Worm (Caenorhabditis elegans): ENCODE results near the gene ZK637.15.

The ZK637.15 gene

DNA sequence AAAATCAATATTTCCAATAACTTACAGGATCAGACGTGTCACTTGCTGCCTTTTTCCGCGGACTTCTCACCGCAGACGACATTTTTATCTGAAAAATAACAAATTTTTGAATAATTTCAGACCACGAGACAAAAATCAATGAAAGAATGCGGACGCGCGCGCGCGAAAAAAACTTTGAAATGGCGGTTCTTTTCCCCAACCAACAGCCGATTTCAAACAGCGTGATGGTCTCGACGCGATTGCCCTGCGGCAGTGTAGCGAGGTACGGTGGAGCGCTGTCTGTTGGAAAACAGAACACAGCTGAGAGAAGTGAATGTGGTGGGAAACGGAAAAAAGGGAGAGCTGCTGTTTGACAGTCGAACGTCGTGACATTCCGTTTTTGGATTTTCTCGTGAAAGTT, 15.8 kb upstream of the ZK637.15 start, which contains the start of gene lin-9 (continued):
- TF ChIP-seq ama-1 (optimal IDR thresholded peaks at IDR 0.05) (peak; percentile 68), elt-3 (tag; optimal IDR thresholded peaks at IDR 0.05) (no peak), C34F6.9 (tag; optimal IDR thresholded peaks at IDR 0.05) (peak; percentile 97), gmeb-1 (tag; optimal IDR thresholded peaks at IDR 0.05) (peak; percentile 97), dmd-4 (tag; optimal IDR thresholded peaks at IDR 0.05) (no peak), blmp-1 (tag; optimal IDR thresholded peaks at IDR 0.05; ENCODE audit: insufficient read depth) (peak; percentile 81), lin-13 (GFP tag; optimal IDR thresholded peaks at IDR 0.05) (peak; percentile 97), peb-1 (tag; optimal IDR thresholded peaks at IDR 0.05) (no peak), zag-1 (tag; optimal IDR thresholded peaks at IDR 0.05) (peak; percentile 83), mbf-1 (tag; optimal IDR thresholded peaks at IDR 0.05) (no peak), elt-1 (tag; optimal IDR thresholded peaks at IDR 0.05) (no peak), nhr-77 (tag; optimal IDR thresholded peaks at IDR 0.05) (peak; percentile 54), sem-4 (tag; optimal IDR thresholded peaks at IDR 0.05) (peak; percentile 91), nhr-129 (tag; optimal IDR thresholded peaks at IDR 0.05) (peak; percentile 87)

DNA sequence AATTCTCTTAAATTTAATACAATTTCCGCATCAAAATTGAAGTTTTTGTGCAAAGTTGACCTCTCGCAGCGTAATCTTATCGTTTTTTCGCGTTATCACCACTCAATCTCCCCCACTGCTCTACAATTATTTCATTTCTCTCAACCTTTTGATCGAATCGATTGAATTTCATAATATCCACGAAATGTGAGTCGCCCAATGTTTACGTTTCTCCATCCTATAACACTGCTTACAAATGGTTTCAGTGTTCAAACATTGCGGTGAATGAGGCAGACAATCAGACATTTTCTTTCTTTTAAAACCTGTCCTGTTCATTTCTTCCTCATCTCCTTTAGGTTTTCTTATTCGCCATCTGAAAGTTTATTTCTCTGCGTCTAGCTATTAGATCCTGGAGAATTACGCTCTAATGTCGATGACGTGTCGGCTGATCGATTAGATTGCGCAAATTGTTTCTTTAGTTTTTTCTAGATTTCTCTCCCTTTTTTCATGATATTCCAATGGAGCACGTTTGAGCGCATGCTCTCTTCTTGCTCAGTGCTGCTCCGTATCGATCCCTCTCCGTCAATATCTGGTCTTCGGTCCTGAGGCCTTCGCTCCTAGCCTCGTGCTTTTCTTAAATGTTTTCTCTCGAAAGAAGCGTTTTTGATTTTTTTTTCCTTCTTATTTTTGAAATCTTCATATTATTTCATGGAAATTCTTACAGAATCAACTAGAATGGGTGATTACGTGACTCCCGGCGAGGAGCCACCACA, 14.8 kb upstream of the ZK637.15 start, which contains the start of gene unc-32:
Gene unc-32 (plus strand): TSS at position 702 of the 752 bp plus-strand sequence.
- TF ChIP-seq C34F6.9 (tag; optimal IDR thresholded peaks at IDR 0.05): peak; percentile 89
- TF ChIP-seq fos-1 (tag; optimal IDR thresholded peaks at IDR 0.05): peak; percentile 6
- TF ChIP-seq unc-55 (GFP tag; optimal IDR thresholded peaks at IDR 0.05): peak; percentile 70
- TF ChIP-seq lin-13 (GFP tag; optimal IDR thresholded peaks at IDR 0.05): peak; percentile 52
- no peak for TF ChIP-seq peb-1 (tag; optimal IDR thresholded peaks at IDR 0.05)
- peak; percentile 29 for TF ChIP-seq egl-27 (tag; optimal IDR thresholded peaks at IDR 0.05)
- no peak for TF ChIP-seq nhr-6 (tag; optimal IDR thresholded peaks at IDR 0.05)
- no peak for TF ChIP-seq nhr-25 (tag; optimal IDR thresholded peaks at IDR 0.05)
- no peak for TF ChIP-seq R02D3.7 (tag; optimal IDR thresholded peaks at IDR 0.05)
- no peak for TF ChIP-seq F13H6.1 (tag; optimal IDR thresholded peaks at IDR 0.05)
- TF ChIP-seq sma-9 (GFP tag; optimal IDR thresholded peaks at IDR 0.05): peak; percentile 16
- no peak for TF ChIP-seq sma-9 (tag; optimal IDR thresholded peaks at IDR 0.05)
- no peak for TF ChIP-seq nhr-23 (tag; optimal IDR thresholded peaks at IDR 0.05)
- TF ChIP-seq lsy-2 (tag; optimal IDR thresholded peaks at IDR 0.05): peak; percentile 34 to 83
- no peak for TF ChIP-seq ceh-82 (tag; optimal IDR thresholded peaks at IDR 0.05)
- peak; percentile 83 for TF ChIP-seq zag-1 (tag; optimal IDR thresholded peaks at IDR 0.05)
- peak; percentile 94 for TF ChIP-seq crh-2 (tag; optimal IDR thresholded peaks at IDR 0.05)
- peak; percentile 62 for TF ChIP-seq nhr-129 (tag; optimal IDR thresholded peaks at IDR 0.05)
- no peak for TF ChIP-seq elt-1 (tag; optimal IDR thresholded peaks at IDR 0.05)
- TF ChIP-seq lin-11 (tag; optimal IDR thresholded peaks at IDR 0.05): peak; percentile 66
- peak in 1 of 2 experiments; percentile 69 for TF ChIP-seq mdl-1 (tag; optimal IDR thresholded peaks at IDR 0.05)
- TF ChIP-seq aly-2 (tag; optimal IDR thresholded peaks at IDR 0.05): no peak
- TF ChIP-seq nhr-237 (tag; optimal IDR thresholded peaks at IDR 0.05): no peak

DNA sequence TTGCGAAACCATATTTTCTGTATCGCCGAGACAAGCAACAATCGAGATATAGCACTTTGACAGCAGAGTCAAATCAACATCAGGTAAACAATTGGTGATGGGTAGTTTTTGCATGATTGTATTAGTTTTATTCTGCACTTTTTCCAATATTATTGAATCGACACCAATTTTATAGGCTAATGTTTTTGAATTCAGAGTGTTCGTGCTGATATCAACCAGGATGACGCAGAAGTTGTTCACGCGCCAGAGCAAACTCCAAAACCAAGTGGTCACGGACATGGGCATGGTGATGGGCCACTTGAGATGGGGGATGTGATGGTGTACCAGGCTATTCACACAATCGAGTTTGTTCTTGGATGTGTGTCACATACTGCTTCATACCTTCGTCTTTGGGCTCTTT, 9.7 kb upstream of the ZK637.15 start:
- TF ChIP-seq elt-1 (tag; optimal IDR thresholded peaks at IDR 0.05) (no peak), nhr-77 (tag; optimal IDR thresholded peaks at IDR 0.05) (no peak), C34F6.9 (tag; optimal IDR thresholded peaks at IDR 0.05) (no peak), elt-3 (tag; optimal IDR thresholded peaks at IDR 0.05) (no peak), nhr-10 (tag; optimal IDR thresholded peaks at IDR 0.05) (no peak), crh-2 (tag; optimal IDR thresholded peaks at IDR 0.05) (no peak)

DNA sequence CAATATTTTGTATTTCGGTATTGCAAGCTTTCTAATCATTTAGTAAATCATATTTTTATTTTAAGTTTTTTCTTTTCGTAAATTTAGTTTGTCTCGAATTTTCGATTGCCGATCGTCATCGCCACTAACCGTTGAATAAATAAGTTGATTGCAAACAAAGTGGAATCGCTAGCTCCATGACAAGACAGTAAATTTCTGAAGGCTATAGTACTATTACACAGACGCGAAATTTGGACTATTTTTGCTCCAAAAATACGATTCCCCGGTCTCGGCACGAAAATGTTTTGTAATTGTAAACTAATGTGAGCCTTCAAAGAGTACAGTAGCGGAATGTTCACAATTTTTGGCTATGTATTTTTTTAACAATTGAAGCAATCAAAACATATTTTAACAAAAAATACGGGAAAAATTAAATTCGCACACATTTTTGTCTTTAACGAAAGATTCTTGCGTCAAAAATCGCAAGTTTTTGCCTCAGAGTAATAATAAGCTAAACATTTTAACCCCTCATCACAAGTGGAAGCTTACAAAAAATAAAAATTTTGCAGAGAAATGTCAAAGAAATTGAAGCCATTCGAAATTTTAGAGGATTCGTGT, 8.2 kb upstream of the ZK637.15 start, which contains the start of gene tpk-1:
Gene tpk-1 (plus strand): TSS at position 547 of the 597 bp plus-strand sequence.
- TF ChIP-seq lsy-2 (tag; optimal IDR thresholded peaks at IDR 0.05): peak in 1 of 2 experiments; percentile 24
- TF ChIP-seq ceh-82 (tag; optimal IDR thresholded peaks at IDR 0.05): no peak

DNA sequence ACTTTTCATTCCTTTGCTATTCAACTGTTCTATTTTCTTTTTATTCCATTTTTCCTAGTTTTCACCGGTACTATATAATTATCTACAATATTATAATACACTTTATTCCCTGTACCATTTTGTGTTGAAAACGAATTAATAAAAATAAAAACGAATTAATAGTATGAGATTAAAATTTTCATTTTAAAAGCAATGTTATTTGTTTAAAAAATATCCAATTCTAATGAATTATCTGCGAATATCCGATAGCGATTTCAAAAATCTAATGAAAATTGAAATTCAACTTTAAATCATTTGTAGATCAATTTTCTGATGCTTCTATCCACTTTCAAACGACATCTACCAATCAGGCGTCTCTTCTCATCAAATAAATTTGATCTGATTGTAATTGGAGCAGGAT, 6.4 kb upstream of the ZK637.15 start, which contains the start of gene trxr-2:
Gene trxr-2 (plus strand): TSS at position 301 of the 400 bp plus-strand sequence.
- TF ChIP-seq nhr-25 (tag; optimal IDR thresholded peaks at IDR 0.05) (no peak), sma-3 (GFP tag; optimal IDR thresholded peaks at IDR 0.05) (no peak), gmeb-1 (tag; optimal IDR thresholded peaks at IDR 0.05) (no peak), mab-5 (tag; optimal IDR thresholded peaks at IDR 0.05) (no peak), peb-1 (tag; optimal IDR thresholded peaks at IDR 0.05) (no peak), mbf-1 (tag; optimal IDR thresholded peaks at IDR 0.05) (no peak), C34F6.9 (tag; optimal IDR thresholded peaks at IDR 0.05) (no peak), aly-2 (tag; optimal IDR thresholded peaks at IDR 0.05) (no peak)
